Worm (Caenorhabditis elegans): ENCODE measurements around the gene ndus-8.

- no peak for TF ChIP-seq unc-130 (GFP tag; optimal IDR thresholded peaks at IDR 0.05)
- no peak for TF ChIP-seq F57C9.4 (tag; optimal IDR thresholded peaks at IDR 0.05)
- TF ChIP-seq ama-1 (optimal IDR thresholded peaks at IDR 0.05) = no peak
- TF ChIP-seq ama-1 (GFP tag; optimal IDR thresholded peaks at IDR 0.05) = no peak
- TF ChIP-seq zfh-2 (GFP tag; conservative IDR thresholded peaks at IDR 0.05) = no peak
- TF ChIP-seq K12H6.12 (tag; optimal IDR thresholded peaks at IDR 0.05) = no peak
- TF ChIP-seq ceh-100 (GFP tag; IDR thresholded peaks at IDR 0.05) = no peak
- TF ChIP-seq snpc-4 (GFP tag; optimal IDR thresholded peaks at IDR 0.05) = no peak
- peak in 1 of 4 experiments; percentile 19 for TF ChIP-seq snpc-4 (tag; optimal IDR thresholded peaks at IDR 0.05)
Observed at ce11 chrIII:7197973-7198372, 36.0 kb downstream of the ndus-8 start, which contains the start of gene exos-9.

Data from whole organism, young adult.